Worm (Caenorhabditis elegans) whole organism, L1 larva: ENCODE measurements around the gene C03H5.3.
A peak's percentile ranks its signal among the peaks of the same experiment; 100 is the strongest.

Source experiments
- C04F5.9 ChIP-seq: sonication (generic microtip); optimal IDR thresholded peaks from 2 replicates; lab custom pipeline; 2016; ENCODE audit warnings: missing genetic modification characterization, missing compliant biosample characterization
- C16A3.4 ChIP-seq: fragments of 150-350 bp; optimal IDR thresholded peaks from 2 replicates; lab custom pipeline; 2014; ENCODE audit warnings: missing biosample characterization, missing genetic modification characterization
- C34B4.2 ChIP-seq: sonication (generic microtip); optimal IDR thresholded peaks from 2 replicates; lab custom pipeline; 2017; ENCODE audit warnings: mild to moderate bottlenecking, missing genetic modification characterization, missing compliant biosample characterization
- F16B12.6 ChIP-seq: fragments of 150-350 bp; optimal IDR thresholded peaks from 2 replicates; lab custom pipeline; 2014; ENCODE audit warnings: missing biosample characterization, missing genetic modification characterization
- Y116A8C.19 ChIP-seq: sonication (generic microtip); optimal IDR thresholded peaks from 2 replicates; lab custom pipeline; 2016; ENCODE audit warnings: missing compliant biosample characterization, missing genetic modification characterization, borderline replicate concordance
- aha-1 ChIP-seq: fragments of 150-350 bp; optimal IDR thresholded peaks from 2 replicates; lab custom pipeline; 2014; ENCODE audit warnings: missing biosample characterization, missing genetic modification characterization
- alr-1 ChIP-seq: fragments of 200-800 bp; sonication (Bioruptor generic); optimal IDR thresholded peaks from 2 replicates; lab custom pipeline; 2018; ENCODE audit warnings: borderline replicate concordance, mild to moderate bottlenecking, missing genetic modification characterization, missing compliant biosample characterization
- aly-2 ChIP-seq: fragments of 150-350 bp; optimal IDR thresholded peaks from 2 replicates; lab custom pipeline; 2014; ENCODE audit warnings: missing biosample characterization, missing genetic modification characterization
- ama-1 ChIP-seq: fragments of 150-350 bp; optimal IDR thresholded peaks from 2 replicates; lab custom pipeline; 2014
- blmp-1 ChIP-seq: fragments of 150-350 bp; optimal IDR thresholded peaks from 2 replicates; lab custom pipeline; 2014; ENCODE audit warnings: missing biosample characterization, missing genetic modification characterization
- ceh-82 ChIP-seq, 3 experiments: fragments of 150-350 bp in 1 of 3; sonication (generic microtip) in 2 of 3; optimal IDR thresholded peaks; 2 replicates each; lab custom pipeline; 2014 to 2017; ENCODE audit warnings: missing biosample characterization in 3 of 3, missing genetic modification characterization in 3 of 3
- ceh-88 ChIP-seq: fragments of 200-800 bp; sonication (Bioruptor generic); IDR thresholded peaks from 2 replicates; pipeline ENCODE4 v1.3.6; 2022; ENCODE audit warnings: missing genetic modification characterization, missing compliant biosample characterization
- ceh-90 ChIP-seq: sonication (generic microtip); optimal IDR thresholded peaks from 2 replicates; lab custom pipeline; 2016; ENCODE audit warnings: missing genetic modification characterization, missing compliant biosample characterization
- ces-1 ChIP-seq: fragments of 150-350 bp; optimal IDR thresholded peaks from 2 replicates; lab custom pipeline; 2014; ENCODE audit warnings: missing biosample characterization, missing genetic modification reagents, missing genetic modification characterization
- dpl-1 ChIP-seq, 3 experiments: fragments of 150-350 bp in 2 of 3; sonication (generic microtip) in 1 of 3; optimal IDR thresholded peaks; 2 replicates each; lab custom pipeline; 2014 to 2017; ENCODE audit warnings: missing biosample characterization in 3 of 3, missing genetic modification characterization in 3 of 3, missing genetic modification reagents in 3 of 3
- dsc-1 ChIP-seq: sonication (generic microtip); optimal IDR thresholded peaks from 2 replicates; lab custom pipeline; 2016; ENCODE audit warnings: mild to moderate bottlenecking, missing genetic modification characterization, missing compliant biosample characterization
- efl-1 ChIP-seq, 4 experiments: fragments of 150-350 bp; optimal IDR thresholded peaks in 3 of 4; peaks in 1 of 4; 1 replicate in 1 of 4; 2 replicates in 3 of 4; lab custom pipeline; 2014; ENCODE audit warnings: missing biosample characterization in 2 of 4, missing genetic modification characterization in 2 of 4, missing genetic modification reagents in 2 of 4
- efl-3 ChIP-seq: fragments of 200-800 bp; sonication (Bioruptor generic); optimal IDR thresholded peaks from 2 replicates; lab custom pipeline; 2018; ENCODE audit warnings: mild to moderate bottlenecking, missing genetic modification characterization, missing compliant biosample characterization
- egl-27 ChIP-seq, 2 experiments: fragments of 150-350 bp in 1 of 2; sonication (generic microtip); optimal IDR thresholded peaks; 3 replicates each; lab custom pipeline; 2017 to 2018; ENCODE audit warnings: missing biosample characterization in 2 of 2, missing genetic modification characterization in 2 of 2, missing genetic modification reagents in 2 of 2
- elt-2 ChIP-seq: sonication (generic microtip); optimal IDR thresholded peaks from 2 replicates; lab custom pipeline; 2016; ENCODE audit warnings: missing genetic modification characterization, mild to moderate bottlenecking, inconsistent platforms, missing compliant biosample characterization, missing genetic modification reagents
- fkh-4 ChIP-seq: sonication (generic microtip); optimal IDR thresholded peaks from 2 replicates; lab custom pipeline; 2016; ENCODE audit warnings: missing compliant biosample characterization, missing genetic modification characterization, borderline replicate concordance
- fkh-8 ChIP-seq: sonication (generic microtip); optimal IDR thresholded peaks from 2 replicates; lab custom pipeline; 2016; ENCODE audit warnings: mild to moderate bottlenecking, missing genetic modification characterization, missing compliant biosample characterization
- fos-1 ChIP-seq: fragments of 150-350 bp; optimal IDR thresholded peaks from 2 replicates; lab custom pipeline; 2014; ENCODE audit warnings: missing biosample characterization, missing genetic modification characterization
- hpl-2 ChIP-seq: fragments of 150-350 bp; optimal IDR thresholded peaks from 2 replicates; lab custom pipeline; 2014; ENCODE audit warnings: missing biosample characterization, missing genetic modification reagents, missing genetic modification characterization
- lin-13 ChIP-seq: fragments of 150-350 bp; optimal IDR thresholded peaks from 2 replicates; lab custom pipeline; 2014; ENCODE audit warnings: missing biosample characterization, missing genetic modification reagents, missing genetic modification characterization
- lin-15B ChIP-seq: fragments of 150-350 bp; sonication (generic microtip); optimal IDR thresholded peaks from 3 replicates; lab custom pipeline; 2014; ENCODE audit warnings: missing biosample characterization, missing genetic modification characterization
- lin-35 ChIP-seq, 2 experiments: fragments of 150-350 bp; optimal IDR thresholded peaks; 2 replicates each; lab custom pipeline; 2014; ENCODE audit warnings: missing biosample characterization in 2 of 2, missing genetic modification characterization in 2 of 2, missing genetic modification reagents in 2 of 2
- lin-39 ChIP-seq: fragments of 150-350 bp; optimal IDR thresholded peaks from 2 replicates; lab custom pipeline; 2014; ENCODE audit warnings: missing biosample characterization, missing genetic modification reagents, missing genetic modification characterization
- lir-3 ChIP-seq: sonication (generic microtip); optimal IDR thresholded peaks from 2 replicates; lab custom pipeline; 2016; ENCODE audit warnings: mild to moderate bottlenecking, missing genetic modification characterization, moderate library complexity, missing compliant biosample characterization; ENCODE audit not compliant: poor library complexity
- lsy-2 ChIP-seq, 2 experiments: fragments of 150-350 bp; optimal IDR thresholded peaks; 2 replicates each; lab custom pipeline; 2014; ENCODE audit warnings: missing biosample characterization in 2 of 2, missing genetic modification characterization in 2 of 2
- mdl-1 ChIP-seq, 2 experiments: fragments of 150-350 bp; optimal IDR thresholded peaks; 2 replicates each; lab custom pipeline; 2014 to 2017; ENCODE audit warnings: missing biosample characterization in 2 of 2, missing genetic modification characterization in 2 of 2, inconsistent platforms in 1 of 2
- mep-1 ChIP-seq: fragments of 150-350 bp; optimal IDR thresholded peaks from 2 replicates; lab custom pipeline; 2014; ENCODE audit warnings: missing biosample characterization, missing genetic modification characterization
- nhr-11 ChIP-seq: fragments of 150-350 bp; optimal IDR thresholded peaks from 2 replicates; lab custom pipeline; 2014; ENCODE audit warnings: missing biosample characterization, missing genetic modification characterization
- nhr-19 ChIP-seq: fragments of 200-800 bp; sonication (Bioruptor generic); conservative IDR thresholded peaks from 2 replicates; pipeline ENCODE4 v1.3.6; 2022; ENCODE audit warnings: missing genetic modification characterization, missing compliant biosample characterization
- nhr-20 ChIP-seq: sonication (generic microtip); optimal IDR thresholded peaks from 2 replicates; lab custom pipeline; 2016; ENCODE audit warnings: mild to moderate bottlenecking, missing genetic modification characterization, missing compliant biosample characterization
- nhr-237 ChIP-seq: fragments of 150-350 bp; optimal IDR thresholded peaks from 2 replicates; lab custom pipeline; 2014; ENCODE audit warnings: missing biosample characterization, missing genetic modification characterization
- nhr-85 ChIP-seq: sonication (generic microtip); peaks from one replicate; lab custom pipeline; 2016; ENCODE audit warnings: missing genetic modification characterization, inconsistent platforms, missing compliant biosample characterization
- nhr-90 ChIP-seq: sonication (generic microtip); optimal IDR thresholded peaks from 2 replicates; lab custom pipeline; 2016; ENCODE audit warnings: mild to moderate bottlenecking, missing genetic modification characterization, missing compliant biosample characterization; ENCODE audit not compliant: poor library complexity
- pag-3 ChIP-seq: sonication (generic microtip); optimal IDR thresholded peaks from 2 replicates; lab custom pipeline; 2017; ENCODE audit warnings: missing genetic modification characterization, mild to moderate bottlenecking, missing compliant biosample characterization, antibody characterized with exemption, borderline replicate concordance; ENCODE audit not compliant: insufficient read depth
- pax-3 ChIP-seq: fragments of 200-800 bp; sonication (Bioruptor generic); optimal IDR thresholded peaks from 2 replicates; lab custom pipeline; 2018; ENCODE audit warnings: mild to moderate bottlenecking, missing genetic modification characterization, moderate library complexity, missing compliant biosample characterization
- rnt-1 ChIP-seq: sonication (generic microtip); optimal IDR thresholded peaks from 2 replicates; lab custom pipeline; 2016; ENCODE audit warnings: mild to moderate bottlenecking, missing genetic modification characterization, moderate library complexity, missing compliant biosample characterization
- skn-1 ChIP-seq: fragments of 150-350 bp; optimal IDR thresholded peaks from 2 replicates; lab custom pipeline; 2014; ENCODE audit warnings: missing biosample characterization, missing genetic modification characterization
- snpc-4 ChIP-seq: fragments of 150-350 bp; optimal IDR thresholded peaks from 2 replicates; lab custom pipeline; 2014; ENCODE audit warnings: missing biosample characterization, missing genetic modification characterization
- snu-23 ChIP-seq: sonication (generic microtip); optimal IDR thresholded peaks from 2 replicates; lab custom pipeline; 2016; ENCODE audit warnings: missing genetic modification characterization, missing compliant biosample characterization
- sptf-1 ChIP-seq: fragments of 150-350 bp; optimal IDR thresholded peaks from 2 replicates; lab custom pipeline; 2014; ENCODE audit warnings: missing biosample characterization, missing genetic modification characterization
- tbx-2 ChIP-seq: sonication (generic microtip); optimal IDR thresholded peaks from 2 replicates; lab custom pipeline; 2016; ENCODE audit warnings: missing genetic modification characterization, missing compliant biosample characterization
- unc-30 ChIP-seq: sonication (generic microtip); optimal IDR thresholded peaks from 2 replicates; lab custom pipeline; 2017; ENCODE audit warnings: missing biosample characterization, missing genetic modification characterization
- unc-62 ChIP-seq: fragments of 150-350 bp; optimal IDR thresholded peaks from 2 replicates; lab custom pipeline; 2014; ENCODE audit warnings: missing biosample characterization, missing genetic modification reagents, missing genetic modification characterization
- unc-86 ChIP-seq: sonication (generic microtip); optimal IDR thresholded peaks from 2 replicates; lab custom pipeline; 2016; ENCODE audit warnings: missing genetic modification characterization, missing compliant biosample characterization
- unc-98 ChIP-seq: fragments of 200-800 bp; sonication (Bioruptor generic); IDR thresholded peaks from 2 replicates; pipeline ENCODE4 v1.3.6; 2022; ENCODE audit warnings: missing genetic modification characterization, missing compliant biosample characterization
- xbp-1 ChIP-seq: sonication (generic microtip); optimal IDR thresholded peaks from 2 replicates; lab custom pipeline; 2016; ENCODE audit warnings: missing genetic modification characterization, missing compliant biosample characterization
- zag-1 ChIP-seq: fragments of 150-350 bp; optimal IDR thresholded peaks from 2 replicates; lab custom pipeline; 2014; ENCODE audit warnings: missing biosample characterization, missing genetic modification characterization
- zip-4 ChIP-seq: fragments of 200-800 bp; sonication (Bioruptor generic); optimal IDR thresholded peaks from 2 replicates; lab custom pipeline; 2018; ENCODE audit warnings: mild to moderate bottlenecking, missing genetic modification characterization, moderate library complexity, missing compliant biosample characterization

The C03H5.3 gene

DNA sequence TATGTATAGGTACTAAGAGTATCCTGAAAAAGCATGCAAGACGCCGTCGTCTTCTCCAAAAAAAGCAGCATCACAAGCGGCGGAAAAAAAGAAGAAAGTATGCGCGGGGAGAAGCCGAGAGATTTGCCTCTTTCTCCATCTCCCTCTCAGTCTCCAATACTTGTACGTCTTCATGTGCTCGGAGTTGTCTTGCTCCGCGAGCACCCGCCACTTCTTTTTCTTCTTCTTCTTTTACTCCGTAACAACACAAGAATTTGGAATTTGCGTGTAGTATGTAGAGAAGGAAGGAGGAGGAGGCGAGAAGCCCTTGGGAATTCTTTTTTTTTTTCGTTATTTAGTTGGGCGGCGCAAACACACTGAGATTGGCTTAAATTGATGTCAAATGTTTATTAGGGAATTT lies 15.3 kb downstream of the C03H5.3 start (continued):
- no peak for TF ChIP-seq unc-86 (tag; lab: Kevin White, UChicago)
- TF ChIP-seq ceh-90 (tag; lab: Kevin White, UChicago): no peak
- no peak for TF ChIP-seq lin-13 (GFP tag; lab: Kevin White, UChicago)
- no peak for TF ChIP-seq egl-27 (tag; optimal IDR thresholded peaks at IDR 0.05; lab: Kevin White, UChicago)
- no peak for TF ChIP-seq zip-4 (GFP tag; lab: Kevin White, UChicago)
- TF ChIP-seq fos-1 (tag; lab: Kevin White, UChicago): no peak
- peak in 1 of 2 experiments; percentile 22 for TF ChIP-seq efl-1 (optimal IDR thresholded peaks at IDR 0.05; lab: Kevin White, UChicago)
- TF ChIP-seq efl-1 (GFP tag; optimal IDR thresholded peaks at IDR 0.05 in 1 of 2; lab: Kevin White, UChicago): peak in 1 of 2 experiments; percentile 70
- TF ChIP-seq ces-1 (GFP tag; lab: Kevin White, UChicago): no peak
- TF ChIP-seq ceh-82 (tag; optimal IDR thresholded peaks at IDR 0.05; lab: Kevin White, UChicago): peak in 1 of 3 experiments; percentile 51
- no peak for TF ChIP-seq C16A3.4 (tag; lab: Kevin White, UChicago)
- TF ChIP-seq skn-1 (tag; lab: Kevin White, UChicago): no peak
- no peak for TF ChIP-seq fkh-4 (tag; lab: Kevin White, UChicago)
- no peak for TF ChIP-seq efl-3
- no peak for TF ChIP-seq elt-2
- TF ChIP-seq nhr-11: no peak
- TF ChIP-seq unc-62 (GFP tag; lab: Kevin White, UChicago): no peak
- TF ChIP-seq F16B12.6 (tag; lab: Kevin White, UChicago): no peak
- TF ChIP-seq hpl-2 (GFP tag; lab: Kevin White, UChicago): no peak
- TF ChIP-seq nhr-90 (tag; lab: Kevin White, UChicago): no peak
- no peak for TF ChIP-seq nhr-19 (GFP tag; lab: Robert Waterston, UW)
- TF ChIP-seq sptf-1 (tag; lab: Kevin White, UChicago): no peak
- TF ChIP-seq fkh-8: peak; percentile 53
- TF ChIP-seq pag-3 (tag; lab: Kevin White, UChicago): no peak
- no peak for TF ChIP-seq aly-2 (tag; lab: Kevin White, UChicago)
- peak; percentile 19 for TF ChIP-seq tbx-2 (tag; lab: Kevin White, UChicago)
- TF ChIP-seq mdl-1 (tag; optimal IDR thresholded peaks at IDR 0.05; lab: Kevin White, UChicago): no peak
- TF ChIP-seq rnt-1 (tag; lab: Kevin White, UChicago): no peak
- TF ChIP-seq ceh-88 (GFP tag; lab: Robert Waterston, UW): no peak
- TF ChIP-seq pax-3 (tag; lab: Kevin White, UChicago): no peak
- TF ChIP-seq dsc-1 (tag; lab: Kevin White, UChicago): no peak
- no peak for TF ChIP-seq C04F5.9
- no peak for TF ChIP-seq alr-1
- peak; percentile 28 for TF ChIP-seq snu-23 (GFP tag; lab: Kevin White, UChicago)
- TF ChIP-seq mep-1: peak; percentile 26
- no peak for TF ChIP-seq ama-1 (lab: Kevin White, UChicago)
- no peak for TF ChIP-seq nhr-85 (tag; lab: Kevin White, UChicago)
- TF ChIP-seq unc-30 (tag; lab: Kevin White, UChicago): no peak
- no peak for TF ChIP-seq Y116A8C.19 (tag; lab: Kevin White, UChicago)
- no peak for TF ChIP-seq unc-98 (GFP tag; lab: Robert Waterston, UW)
- TF ChIP-seq nhr-237 (tag; lab: Kevin White, UChicago): no peak
- TF ChIP-seq xbp-1 (tag; lab: Kevin White, UChicago): no peak
- no peak for TF ChIP-seq lin-39 (tag; lab: Kevin White, UChicago)
- TF ChIP-seq blmp-1: no peak
- no peak for TF ChIP-seq nhr-20 (tag; lab: Kevin White, UChicago)
- TF ChIP-seq lin-15B (tag; lab: Kevin White, UChicago): no peak
- no peak for TF ChIP-seq snpc-4 (tag; lab: Kevin White, UChicago)
- no peak for TF ChIP-seq lir-3 (tag; lab: Kevin White, UChicago)
- TF ChIP-seq lsy-2 (tag; optimal IDR thresholded peaks at IDR 0.05; lab: Kevin White, UChicago): peak in 1 of 2 experiments; percentile 4
- no peak for TF ChIP-seq C34B4.2 (tag; lab: Kevin White, UChicago)
- TF ChIP-seq lin-35 (GFP tag; optimal IDR thresholded peaks at IDR 0.05; lab: Kevin White, UChicago): peak in 1 of 2 experiments; percentile 26
- TF ChIP-seq zag-1: no peak
- no peak for TF ChIP-seq aha-1 (tag; lab: Kevin White, UChicago)
- TF ChIP-seq dpl-1 (GFP tag; optimal IDR thresholded peaks at IDR 0.05; lab: Kevin White, UChicago): peak in 1 of 3 experiments; percentile 39
